Worm (Caenorhabditis elegans): ENCODE results near the gene T07D3.9.

Gene T07D3.9

ce11 chrII:888024-888423, 12.7 kb downstream of the T07D3.9 start, which contains the start of gene T07D3.4:
Gene T07D3.4 (plus strand): TSS chrII:888309.
- no peak for TF ChIP-seq ceh-30 (tag; optimal IDR thresholded peaks at IDR 0.05)
- peak; percentile 69 for TF ChIP-seq elt-2 (tag; optimal IDR thresholded peaks at IDR 0.05)

- TF ChIP-seq fax-1 (tag; optimal IDR thresholded peaks at IDR 0.05) (no peak), elt-2 (tag; optimal IDR thresholded peaks at IDR 0.05) (peak; percentile 1)
Measured at ce11 chrII:884204-884603, 16.5 kb downstream of the T07D3.9 start.

ce11 chrII:880666-881226, 20.0 kb downstream of the T07D3.9 start:
- no peak for TF ChIP-seq tbx-2 (tag; optimal IDR thresholded peaks at IDR 0.05)
- TF ChIP-seq nhr-232 (tag; optimal IDR thresholded peaks at IDR 0.05), result no peak
- no peak for TF ChIP-seq lin-11 (tag; optimal IDR thresholded peaks at IDR 0.05)
- TF ChIP-seq hlh-6 (tag; optimal IDR thresholded peaks at IDR 0.05), result no peak
- no peak for TF ChIP-seq zip-5 (tag; optimal IDR thresholded peaks at IDR 0.05)

- TF ChIP-seq lin-11 (tag; optimal IDR thresholded peaks at IDR 0.05) (no peak), unc-42 (tag; optimal IDR thresholded peaks at IDR 0.05) (no peak), dmd-4 (tag; optimal IDR thresholded peaks at IDR 0.05; ENCODE audit: borderline replicate concordance) (no peak), che-1 (tag; optimal IDR thresholded peaks at IDR 0.05) (no peak), ceh-22 (tag; optimal IDR thresholded peaks at IDR 0.05) (no peak), pha-4 (tag; optimal IDR thresholded peaks at IDR 0.05) (no peak), ceh-19 (GFP tag; optimal IDR thresholded peaks at IDR 0.05) (no peak), K02D7.2 (tag; optimal IDR thresholded peaks at IDR 0.05) (no peak), fkh-10 (GFP tag; optimal IDR thresholded peaks at IDR 0.05) (no peak), ceh-48 (tag; optimal IDR thresholded peaks at IDR 0.05) (no peak), tbx-7 (tag; optimal IDR thresholded peaks at IDR 0.05) (no peak), madf-2 (tag; optimal IDR thresholded peaks at IDR 0.05) (no peak), fax-1 (tag; optimal IDR thresholded peaks at IDR 0.05) (no peak), ceh-2 (tag; optimal IDR thresholded peaks at IDR 0.05) (no peak), nhr-232 (tag; optimal IDR thresholded peaks at IDR 0.05) (no peak)
Measured at ce11 chrII:875739-876138, 25.0 kb downstream of the T07D3.9 start.

- TF ChIP-seq fkh-10 (GFP tag; optimal IDR thresholded peaks at IDR 0.05), result no peak
- TF ChIP-seq lin-11 (tag; optimal IDR thresholded peaks at IDR 0.05), result no peak
- TF ChIP-seq ref-2 (tag; optimal IDR thresholded peaks at IDR 0.05), result peak; percentile 52
- TF ChIP-seq nhr-11 (tag; optimal IDR thresholded peaks at IDR 0.05), result no peak
- peak; percentile 7 for TF ChIP-seq ceh-14 (tag; optimal IDR thresholded peaks at IDR 0.05)
- no peak for TF ChIP-seq eyg-1 (tag; optimal IDR thresholded peaks at IDR 0.05)
- no peak for TF ChIP-seq ahr-1 (tag; optimal IDR thresholded peaks at IDR 0.05)
- TF ChIP-seq ceh-48 (tag; optimal IDR thresholded peaks at IDR 0.05), result peak; percentile 67
- TF ChIP-seq unc-42 (tag; optimal IDR thresholded peaks at IDR 0.05), result peak; percentile 91
- TF ChIP-seq hlh-15 (tag; optimal IDR thresholded peaks at IDR 0.05), result no peak
- no peak for TF ChIP-seq fkh-6 (tag; optimal IDR thresholded peaks at IDR 0.05)
- peak; percentile 27 for TF ChIP-seq K02D7.2 (tag; optimal IDR thresholded peaks at IDR 0.05)
- TF ChIP-seq lim-6 (tag; optimal IDR thresholded peaks at IDR 0.05), result no peak
- peak; percentile 53 for TF ChIP-seq elt-2 (tag; optimal IDR thresholded peaks at IDR 0.05)
- no peak for TF ChIP-seq pha-2 (tag; optimal IDR thresholded peaks at IDR 0.05)
- TF ChIP-seq unc-3 (GFP tag; conservative IDR thresholded peaks at IDR 0.05), result peak; percentile 48; the same call in 1 of the 2 replicates
- TF ChIP-seq unc-3 (tag; optimal IDR thresholded peaks at IDR 0.05), result peak; percentile 82
- no peak for TF ChIP-seq pha-4 (tag; optimal IDR thresholded peaks at IDR 0.05)
- peak; percentile 28 for TF ChIP-seq unc-55 (GFP tag; optimal IDR thresholded peaks at IDR 0.05)
- TF ChIP-seq ets-4 (tag; optimal IDR thresholded peaks at IDR 0.05), result peak; percentile 15
- TF ChIP-seq ceh-31 (tag; optimal IDR thresholded peaks at IDR 0.05), result peak; percentile 1
- TF ChIP-seq che-1 (tag; optimal IDR thresholded peaks at IDR 0.05), result peak; percentile 26
- TF ChIP-seq ceh-6 (GFP tag; optimal IDR thresholded peaks at IDR 0.05), result no peak
- no peak for TF ChIP-seq pros-1 (tag; optimal IDR thresholded peaks at IDR 0.05)
Measured at ce11 chrII:872993-873787, 27.5 kb downstream of the T07D3.9 start, which contains the start of gene alg-2. Gene alg-2 (plus strand): TSS chrII:873212.

All from whole organism, late embryonic.